Worm (Caenorhabditis elegans): ENCODE results near the gene K02D10.1.

- no peak for TF ChIP-seq ztf-23 (GFP tag; IDR thresholded peaks at IDR 0.05)
- TF ChIP-seq med-1 (GFP tag; optimal IDR thresholded peaks at IDR 0.05; ENCODE audit: insufficient read depth) = no peak
Observed at ce11 chrIII:8733667-8734066, 35.7 kb upstream of the K02D10.1 start.
